Worm (Caenorhabditis elegans) whole organism, mixed stage, embryonic: ENCODE data around the gene C05C10.2.
A peak's percentile ranks its signal among the peaks of the same experiment; 100 is the strongest.

Experiments
- M03D4.4 ChIP-seq: sonication (generic microtip); optimal IDR thresholded peaks from 2 replicates; lab custom pipeline; 2017; ENCODE audit warnings: mild to moderate bottlenecking, missing genetic modification characterization, missing compliant biosample characterization
- bed-3 ChIP-seq: fragments of 200-800 bp; sonication (Bioruptor generic); optimal IDR thresholded peaks from 3 replicates; lab custom pipeline; 2018; ENCODE audit warnings: mild to moderate bottlenecking, missing genetic modification characterization, moderate library complexity, missing compliant biosample characterization
- blmp-1 ChIP-seq: fragments of 150-350 bp; optimal IDR thresholded peaks from 2 replicates; lab custom pipeline; 2014; ENCODE audit warnings: missing biosample characterization, missing genetic modification characterization
- ceh-39 ChIP-seq: fragments of 150-350 bp; optimal IDR thresholded peaks from 2 replicates; lab custom pipeline; 2014; ENCODE audit warnings: missing biosample characterization, missing genetic modification characterization
- ceh-83 ChIP-seq: fragments of 200-800 bp; sonication (Bioruptor generic); optimal IDR thresholded peaks from 2 replicates; lab custom pipeline; 2018; ENCODE audit warnings: mild to moderate bottlenecking, missing genetic modification characterization, missing compliant biosample characterization
- ces-1 ChIP-seq: fragments of 150-350 bp; optimal IDR thresholded peaks from 2 replicates; lab custom pipeline; 2014; ENCODE audit warnings: missing biosample characterization, missing genetic modification reagents, missing genetic modification characterization
- cnd-1 ChIP-seq: fragments of 200-800 bp; sonication (Bioruptor generic); optimal IDR thresholded peaks from 2 replicates; lab custom pipeline; 2018; ENCODE audit warnings: mild to moderate bottlenecking, missing genetic modification characterization, missing compliant biosample characterization
- drap-1 ChIP-seq: fragments of 200-800 bp; sonication (Bioruptor generic); optimal IDR thresholded peaks from 3 replicates; lab custom pipeline; 2018; ENCODE audit warnings: mild to moderate bottlenecking, missing genetic modification characterization, missing compliant biosample characterization
- elt-1 ChIP-seq: sonication (generic microtip); optimal IDR thresholded peaks from 2 replicates; lab custom pipeline; 2017; ENCODE audit warnings: missing genetic modification characterization, mild to moderate bottlenecking, missing compliant biosample characterization, antibody characterized with exemption, moderate library complexity, borderline replicate concordance; ENCODE audit not compliant: insufficient read depth
- elt-3 ChIP-seq: fragments of 150-350 bp; optimal IDR thresholded peaks from 2 replicates; lab custom pipeline; 2014; ENCODE audit warnings: missing biosample characterization, missing genetic modification characterization
- flh-1 ChIP-seq: fragments of 200-800 bp; sonication (Bioruptor generic); optimal IDR thresholded peaks from 2 replicates; lab custom pipeline; 2018; ENCODE audit warnings: mild to moderate bottlenecking, missing genetic modification characterization, moderate library complexity, missing compliant biosample characterization
- ham-2 ChIP-seq: fragments of 200-800 bp; sonication (Bioruptor generic); optimal IDR thresholded peaks from 2 replicates; lab custom pipeline; 2018; ENCODE audit warnings: mild to moderate bottlenecking, missing genetic modification characterization, missing compliant biosample characterization
- hlh-1 ChIP-seq: fragments of 150-350 bp; optimal IDR thresholded peaks from 2 replicates; lab custom pipeline; 2014; ENCODE audit warnings: missing biosample characterization, missing genetic modification reagents, missing genetic modification characterization
- lin-13 ChIP-seq: fragments of 150-350 bp; optimal IDR thresholded peaks from 2 replicates; lab custom pipeline; 2014; ENCODE audit warnings: missing biosample characterization, missing genetic modification characterization
- lin-32 ChIP-seq: fragments of 200-800 bp; sonication (Bioruptor generic); optimal IDR thresholded peaks from 2 replicates; lab custom pipeline; 2018; ENCODE audit warnings: mild to moderate bottlenecking, missing genetic modification characterization, missing compliant biosample characterization
- lsy-2 ChIP-seq: fragments of 150-350 bp; optimal IDR thresholded peaks from 2 replicates; lab custom pipeline; 2014; ENCODE audit warnings: missing biosample characterization, missing genetic modification characterization
- mep-1 ChIP-seq: fragments of 150-350 bp; optimal IDR thresholded peaks from 2 replicates; lab custom pipeline; 2017; ENCODE audit warnings: missing biosample characterization, missing genetic modification reagents, missing genetic modification characterization, inconsistent platforms
- mls-2 ChIP-seq: sonication (generic microtip); optimal IDR thresholded peaks from 2 replicates; lab custom pipeline; 2016; ENCODE audit warnings: mild to moderate bottlenecking, missing genetic modification characterization, moderate library complexity, missing compliant biosample characterization
- nhr-12 ChIP-seq: fragments of 150-350 bp; optimal IDR thresholded peaks from 2 replicates; lab custom pipeline; 2014; ENCODE audit warnings: missing biosample characterization, missing genetic modification characterization
- nhr-2 ChIP-seq: fragments of 150-350 bp; optimal IDR thresholded peaks from 2 replicates; lab custom pipeline; 2014; ENCODE audit warnings: missing biosample characterization, missing genetic modification characterization
- nhr-237 ChIP-seq: fragments of 150-350 bp; optimal IDR thresholded peaks from 2 replicates; lab custom pipeline; 2014; ENCODE audit warnings: missing biosample characterization, missing genetic modification characterization
- nhr-28 ChIP-seq: fragments of 150-350 bp; optimal IDR thresholded peaks from 2 replicates; lab custom pipeline; 2014; ENCODE audit warnings: missing biosample characterization, missing genetic modification characterization
- nhr-76 ChIP-seq: sonication (generic microtip); optimal IDR thresholded peaks from 2 replicates; lab custom pipeline; 2017; ENCODE audit warnings: missing biosample characterization, missing genetic modification characterization
- pha-4 ChIP-seq: fragments of 150-350 bp; optimal IDR thresholded peaks from 2 replicates; lab custom pipeline; 2018; ENCODE audit warnings: missing biosample characterization, missing genetic modification reagents, missing genetic modification characterization
- sem-2 ChIP-seq: fragments of 200-800 bp; sonication (Bioruptor generic); optimal IDR thresholded peaks from 2 replicates; lab custom pipeline; 2018; ENCODE audit warnings: mild to moderate bottlenecking, missing genetic modification characterization, missing compliant biosample characterization
- snpc-4 ChIP-seq: fragments of 150-350 bp; optimal IDR thresholded peaks from 2 replicates; lab custom pipeline; 2014; ENCODE audit warnings: missing biosample characterization, missing genetic modification characterization
- sptf-1 ChIP-seq: sonication (generic microtip); optimal IDR thresholded peaks from 2 replicates; lab custom pipeline; 2017; ENCODE audit warnings: mild to moderate bottlenecking, missing genetic modification characterization, moderate library complexity, missing compliant biosample characterization
- tbx-8 ChIP-seq: fragments of 200-800 bp; sonication (Bioruptor generic); optimal IDR thresholded peaks from 2 replicates; lab custom pipeline; 2018; ENCODE audit warnings: mild to moderate bottlenecking, missing genetic modification characterization, moderate library complexity, missing compliant biosample characterization
- unc-39 ChIP-seq: fragments of 150-350 bp; optimal IDR thresholded peaks from 2 replicates; lab custom pipeline; 2014; ENCODE audit warnings: missing biosample characterization, missing genetic modification characterization
- unc-62 ChIP-seq: fragments of 150-350 bp; optimal IDR thresholded peaks from 2 replicates; lab custom pipeline; 2014; ENCODE audit warnings: missing biosample characterization, missing genetic modification reagents, missing genetic modification characterization
- zip-8 ChIP-seq: fragments of 150-350 bp; optimal IDR thresholded peaks from 2 replicates; lab custom pipeline; 2014; ENCODE audit warnings: missing biosample characterization, missing genetic modification characterization
- ztf-11 ChIP-seq: fragments of 150-350 bp; optimal IDR thresholded peaks from 2 replicates; lab custom pipeline; 2014; ENCODE audit warnings: missing biosample characterization, missing genetic modification characterization

C05C10.2 gene

DNA sequence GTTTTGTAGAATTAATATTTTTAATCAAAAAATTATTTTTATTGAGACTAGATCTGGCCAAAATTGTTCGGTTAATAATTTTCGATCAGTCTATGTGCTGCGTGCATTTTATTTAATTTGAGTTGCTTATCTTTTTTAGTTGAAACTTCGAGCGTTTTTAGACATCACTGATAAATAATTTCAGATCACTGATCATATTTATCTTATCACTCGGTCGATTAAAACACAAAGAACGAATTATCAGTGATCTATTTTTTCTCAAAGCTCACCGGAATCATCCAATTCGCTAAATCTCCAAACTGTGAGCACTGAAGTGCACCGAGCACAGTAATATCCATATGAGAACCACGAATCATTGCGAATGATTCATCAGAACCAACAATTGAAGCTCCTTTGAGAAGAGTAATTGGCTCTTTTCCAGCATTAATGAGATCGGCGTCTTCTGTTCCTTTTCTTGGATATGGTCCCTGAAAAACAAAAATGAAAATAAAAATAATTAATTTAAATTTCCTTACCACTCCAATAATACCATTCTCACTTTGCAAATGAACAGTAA is 13.1 kb downstream of the C05C10.2 start:
- TF ChIP-seq lin-13 (no peak), M03D4.4 (no peak), elt-1 (tag; lab: Kevin White, UChicago) (no peak), ceh-83 (no peak), mep-1 (no peak), blmp-1 (tag; lab: Kevin White, UChicago) (no peak), ces-1 (GFP tag; lab: Kevin White, UChicago) (no peak)

DNA sequence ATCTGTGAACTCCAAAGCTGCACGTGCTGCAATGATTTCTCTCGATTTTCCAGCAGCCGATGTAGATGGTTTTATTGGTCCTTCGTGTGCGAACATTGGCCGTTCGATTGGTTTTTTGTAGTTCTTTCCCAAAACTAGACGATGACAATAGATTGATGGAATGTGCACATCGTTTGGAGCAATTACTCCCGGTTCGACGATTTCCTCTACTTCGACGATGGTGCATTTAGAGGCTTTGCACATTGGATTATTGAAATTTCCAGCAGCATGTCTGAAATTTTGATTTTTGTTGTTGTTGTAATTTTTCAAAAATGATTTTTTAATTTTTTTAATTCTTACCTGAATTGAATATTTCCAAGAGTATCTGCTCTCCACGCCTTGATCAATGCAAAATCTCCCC is 13.6 kb downstream of the C05C10.2 start:
- TF ChIP-seq drap-1 (GFP tag; lab: Kevin White, UChicago), result no peak
- TF ChIP-seq sptf-1 (tag; lab: Kevin White, UChicago), result no peak
- TF ChIP-seq unc-62, result no peak
- TF ChIP-seq unc-39 (tag; lab: Kevin White, UChicago), result no peak
- no peak for TF ChIP-seq flh-1 (GFP tag; lab: Kevin White, UChicago)

DNA sequence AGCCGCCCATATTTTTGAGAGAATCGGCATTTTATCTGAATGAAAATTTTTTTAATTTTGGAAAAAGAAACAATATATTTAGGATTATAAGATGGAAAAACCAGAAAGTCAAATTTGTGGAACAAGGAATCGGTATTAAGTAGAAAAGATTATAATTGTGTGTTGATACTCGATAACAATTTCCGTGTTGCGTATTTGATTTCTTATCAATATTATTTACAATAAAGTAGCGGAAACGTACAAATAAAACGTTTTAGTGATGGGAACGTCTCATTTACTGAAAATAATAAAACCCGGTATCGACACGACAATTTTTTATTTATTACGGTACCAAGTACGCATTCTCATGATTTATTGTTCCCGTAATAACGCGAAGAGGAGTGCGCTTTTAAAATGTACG is 14.8 kb downstream of the C05C10.2 start, which contains the start of gene C05C10.3:
Gene C05C10.3 (minus strand): TSS at position 35 of the 400 bp plus-strand sequence.
- TF ChIP-seq lin-32 (no peak), elt-3 (tag; lab: Kevin White, UChicago) (no peak), drap-1 (GFP tag; lab: Kevin White, UChicago) (no peak), lin-13 (no peak), snpc-4 (tag; lab: Kevin White, UChicago) (no peak), ham-2 (GFP tag; lab: Kevin White, UChicago) (no peak), cnd-1 (no peak), ceh-39 (no peak), ztf-11 (tag; lab: Kevin White, UChicago) (no peak), sptf-1 (tag; lab: Kevin White, UChicago) (no peak), tbx-8 (GFP tag; lab: Kevin White, UChicago) (no peak), nhr-237 (tag; lab: Kevin White, UChicago) (no peak), M03D4.4 (no peak), mls-2 (tag; lab: Kevin White, UChicago) (no peak), sem-2 (GFP tag; lab: Kevin White, UChicago) (no peak), unc-39 (tag; lab: Kevin White, UChicago) (no peak), bed-3 (GFP tag; lab: Kevin White, UChicago) (no peak), ceh-83 (no peak), nhr-12 (tag; lab: Kevin White, UChicago) (no peak)
- TF ChIP-seq, all 35 proteins: peak for 0

DNA sequence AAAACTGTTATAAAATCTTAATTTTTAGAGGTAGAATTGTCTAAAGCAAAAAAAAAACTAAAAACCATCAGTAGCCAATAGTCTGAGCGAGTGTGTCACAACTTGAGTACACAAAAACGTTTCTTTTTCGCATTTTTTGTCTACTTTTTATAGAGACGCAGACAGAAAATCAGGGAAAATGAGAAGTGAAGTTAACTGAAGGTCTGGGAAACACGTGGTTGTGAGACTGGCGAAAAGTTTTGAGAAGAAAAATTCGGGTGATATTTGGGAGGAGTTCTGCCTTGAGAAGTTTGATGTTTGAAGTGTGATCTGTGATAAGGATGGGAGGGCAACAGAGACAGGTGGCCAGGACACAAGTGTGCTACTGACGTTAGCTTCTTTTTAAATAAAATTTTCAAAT is 15.6 kb downstream of the C05C10.2 start:
- peak; percentile 38 for TF ChIP-seq hlh-1 (tag; lab: Kevin White, UChicago)
- no peak for TF ChIP-seq mep-1

DNA sequence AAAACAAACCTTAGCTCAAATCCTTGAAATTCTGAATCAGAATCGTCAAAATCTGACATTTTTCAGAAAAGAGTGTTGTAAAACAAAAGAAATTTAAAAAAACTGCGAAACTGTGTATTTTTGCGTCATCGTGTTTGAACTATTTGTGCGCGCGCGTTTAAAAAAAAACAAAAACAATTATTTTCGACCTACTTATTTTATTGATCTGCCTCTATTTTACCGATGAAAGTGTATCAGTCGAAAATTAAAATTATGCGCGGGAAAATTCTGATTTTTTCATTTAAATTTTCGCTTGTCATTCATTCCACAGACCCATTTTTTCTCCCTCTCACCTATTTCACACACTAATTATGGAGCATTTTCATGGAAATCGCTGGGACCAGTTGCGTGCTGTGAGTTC is 16.9 kb downstream of the C05C10.2 start, which contains the start of the genes C05C10.7 and C05C10.5:
Gene C05C10.7 (minus strand): TSS at position 95 of the 400 bp plus-strand sequence.
Gene C05C10.5 (plus strand): TSS at position 164 of the 400 bp plus-strand sequence.
- TF ChIP-seq sptf-1 (tag; lab: Kevin White, UChicago) (no peak), ztf-11 (tag; lab: Kevin White, UChicago) (no peak), lin-13 (no peak), nhr-76 (tag; lab: Kevin White, UChicago) (no peak), snpc-4 (tag; lab: Kevin White, UChicago) (no peak), nhr-28 (tag; lab: Kevin White, UChicago) (no peak), pha-4 (tag; lab: Kevin White, UChicago) (no peak), lsy-2 (tag; lab: Kevin White, UChicago) (no peak), M03D4.4 (no peak), nhr-2 (tag; lab: Kevin White, UChicago) (no peak), zip-8 (tag; lab: Kevin White, UChicago) (no peak), bed-3 (GFP tag; lab: Kevin White, UChicago) (no peak), blmp-1 (tag; lab: Kevin White, UChicago) (no peak), flh-1 (GFP tag; lab: Kevin White, UChicago) (no peak), ham-2 (GFP tag; lab: Kevin White, UChicago) (no peak), ces-1 (GFP tag; lab: Kevin White, UChicago) (no peak), unc-62 (no peak), lin-32 (no peak), ceh-39 (no peak), elt-3 (tag; lab: Kevin White, UChicago) (no peak)
